Fruit fly (Drosophila melanogaster) Kc167 (cell line): ENCODE results near the gene Ogdh.

Source experiments
- Myc ChIP-seq: fragments of >200 bp; optimal IDR thresholded peaks from 2 replicates; lab custom pipeline; 2017; ENCODE audit warnings: missing external identifiers
- Sin3A ChIP-seq: fragments of >200 bp; optimal IDR thresholded peaks from 2 replicates; lab custom pipeline; 2018; ENCODE audit warnings: missing external identifiers
- h ChIP-seq: fragments of >200 bp; optimal IDR thresholded peaks from 3 replicates; lab custom pipeline; 2018; ENCODE audit warnings: missing external identifiers
- insv ChIP-seq: fragments of >200 bp; optimal IDR thresholded peaks from 3 replicates; lab custom pipeline; 2018; ENCODE audit warnings: missing external identifiers
- psq ChIP-seq: fragments of >200 bp; optimal IDR thresholded peaks from 2 replicates; lab custom pipeline; 2017; ENCODE audit warnings: missing external identifiers
- ttk ChIP-seq: sonication (Bioruptor generic); optimal IDR thresholded peaks from 2 replicates; lab custom pipeline; 2017; ENCODE audit warnings: missing external identifiers

Ogdh gene

DNA sequence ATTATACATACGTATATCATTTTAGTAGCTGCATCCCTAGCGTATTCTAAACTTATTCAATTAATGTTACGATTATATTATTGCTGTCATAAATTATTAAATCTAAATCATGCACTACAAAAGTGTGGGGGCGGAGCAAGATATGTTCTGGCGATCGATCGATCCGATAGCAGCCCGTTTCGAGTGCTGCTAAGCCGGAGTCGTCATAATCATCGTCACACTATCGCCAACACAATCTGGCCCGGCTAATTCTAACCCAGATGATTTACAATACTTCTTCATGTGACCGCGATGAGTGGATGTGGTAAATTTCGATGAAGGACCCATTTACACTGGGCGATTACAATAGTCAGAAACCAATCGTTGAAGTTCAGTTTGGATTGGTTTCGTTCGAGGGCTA is 40.2 kb downstream of the Ogdh start:
- TF ChIP-seq Myc (lab: Kevin White, UChicago) (no peak), Sin3A (lab: Kevin White, UChicago) (no peak), ttk (lab: Kevin White, UChicago) (no peak), h (lab: Kevin White, UChicago) (no peak), insv (no peak)

DNA sequence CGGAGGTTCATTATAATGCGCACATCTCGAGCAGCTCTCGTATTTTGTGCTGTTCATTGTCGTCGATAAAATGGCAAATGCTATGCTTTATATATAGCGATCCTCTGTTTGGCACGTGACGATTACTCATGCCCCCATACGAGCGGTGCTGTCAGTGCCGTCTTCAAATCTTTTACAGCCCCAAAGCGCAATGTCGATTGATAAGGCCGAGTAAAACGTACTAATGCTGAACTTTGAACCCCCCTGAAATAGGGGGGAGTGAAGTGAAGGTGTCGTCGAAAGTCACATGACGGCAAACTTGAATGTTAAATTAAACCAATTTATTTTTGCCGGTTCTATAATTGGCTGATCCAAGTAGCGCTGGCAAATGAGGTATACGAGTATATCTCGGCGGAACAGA is 45.7 kb downstream of the Ogdh start:
- TF ChIP-seq ttk (lab: Kevin White, UChicago) (no peak), Myc (lab: Kevin White, UChicago) (no peak), insv (no peak), psq (lab: Kevin White, UChicago) (no peak)

DNA sequence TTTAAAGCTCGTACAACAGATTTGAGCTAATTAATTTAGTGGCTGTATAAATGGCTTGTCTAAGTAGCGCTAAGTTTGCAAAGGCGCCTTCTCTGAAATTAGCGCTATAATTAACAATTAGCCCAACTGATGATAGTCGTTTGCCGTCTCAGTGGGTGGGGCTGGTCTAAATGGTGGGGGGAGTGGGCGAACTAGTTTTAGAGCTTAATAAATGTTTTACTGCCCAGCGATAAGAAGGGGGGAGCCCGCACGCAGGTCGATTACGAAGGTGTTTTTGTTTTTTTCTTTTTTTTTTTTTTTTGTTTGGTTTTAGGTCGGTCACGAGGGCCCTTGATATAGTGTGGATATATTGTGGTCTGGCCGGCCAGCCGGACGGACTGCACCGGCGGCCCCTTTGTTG is 46.4 kb downstream of the Ogdh start:
- TF ChIP-seq psq (lab: Kevin White, UChicago), result no peak
- TF ChIP-seq insv, result no peak
- TF ChIP-seq ttk (lab: Kevin White, UChicago), result no peak
- no peak for TF ChIP-seq Myc (lab: Kevin White, UChicago)
- no peak for TF ChIP-seq Sin3A (lab: Kevin White, UChicago)
- TF ChIP-seq h (lab: Kevin White, UChicago), result no peak

DNA sequence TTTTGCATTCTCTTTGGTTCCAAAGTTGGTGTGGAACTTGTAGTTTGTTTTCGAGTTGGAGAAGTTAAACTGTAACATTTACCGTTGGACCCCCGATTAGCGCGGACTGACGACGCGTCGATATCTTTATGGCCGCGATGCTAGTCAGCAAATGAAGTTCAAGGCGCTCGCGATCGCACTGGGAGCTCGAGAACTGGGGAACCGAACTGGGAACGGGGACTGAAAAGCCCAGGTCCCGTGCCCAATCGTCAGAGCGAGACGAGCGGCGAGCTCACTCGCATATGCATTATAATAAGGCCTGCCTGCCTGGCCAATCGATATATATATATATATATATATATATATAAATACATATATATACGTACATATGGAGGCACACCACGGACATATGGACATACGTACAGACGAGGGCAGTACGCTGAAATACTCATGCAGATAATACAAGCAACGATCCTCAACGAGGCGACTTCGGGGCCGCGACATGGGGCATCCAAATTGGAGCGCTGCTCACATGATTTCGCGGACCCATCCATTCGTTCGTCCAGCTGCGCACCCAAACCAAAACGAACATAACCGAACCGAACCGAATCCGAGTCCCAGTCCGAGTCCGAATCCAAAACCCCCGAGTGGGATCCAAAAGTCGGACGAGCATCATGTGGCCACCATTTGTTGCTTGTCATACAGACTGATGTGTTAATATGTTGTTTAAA is 47.7 kb downstream of the Ogdh start:
- TF ChIP-seq ttk (lab: Kevin White, UChicago) (no peak), Myc (lab: Kevin White, UChicago) (no peak), h (lab: Kevin White, UChicago) (no peak), Sin3A (lab: Kevin White, UChicago) (no peak), insv (no peak), psq (lab: Kevin White, UChicago) (no peak)

DNA sequence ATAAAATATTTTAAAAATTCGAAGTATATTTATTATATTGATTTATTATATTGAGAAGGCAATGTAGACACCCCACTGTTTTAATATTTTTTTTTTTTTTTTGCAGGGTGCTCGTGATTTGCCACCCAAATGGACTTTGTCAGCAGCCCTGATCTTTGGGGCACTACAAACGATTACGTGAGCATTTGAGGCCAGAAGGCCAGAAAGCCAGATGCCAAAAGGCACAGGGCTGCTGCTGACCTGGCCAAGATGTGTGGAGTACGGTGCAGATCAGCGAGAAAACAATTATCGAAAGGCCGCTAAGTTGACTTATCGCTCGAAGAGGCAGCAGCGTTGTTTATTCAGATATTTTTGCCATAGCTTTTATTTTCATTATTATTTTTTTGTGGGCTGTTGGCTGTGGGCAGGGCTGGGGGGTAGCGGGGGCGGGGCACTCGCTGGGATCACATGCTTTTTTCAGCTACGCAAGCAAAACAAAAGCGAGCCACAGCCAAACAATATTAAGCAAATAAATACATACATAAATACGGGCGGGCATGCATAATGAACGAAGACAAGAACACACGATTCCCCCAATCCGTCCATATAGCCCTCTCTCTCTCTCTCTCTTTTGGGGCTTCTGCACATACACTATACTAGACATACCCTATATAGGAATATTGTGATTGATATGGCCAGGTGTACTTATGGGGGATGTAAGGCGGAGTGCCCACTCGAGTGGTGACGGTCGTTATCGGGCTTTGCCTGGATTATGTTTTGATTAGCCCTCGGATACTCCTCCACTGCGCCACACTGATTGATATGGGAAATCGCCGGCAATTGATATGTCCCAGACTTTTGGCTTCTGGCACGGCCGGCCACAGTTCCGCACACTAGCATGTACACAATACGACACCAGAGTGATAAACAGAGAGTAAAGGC is 48.9 kb downstream of the Ogdh start:
- TF ChIP-seq ttk (lab: Kevin White, UChicago), result no peak
- no peak for TF ChIP-seq Sin3A (lab: Kevin White, UChicago)
- TF ChIP-seq psq (lab: Kevin White, UChicago), result no peak
- TF ChIP-seq Myc (lab: Kevin White, UChicago), result no peak
- TF ChIP-seq h (lab: Kevin White, UChicago), result no peak
- no peak for TF ChIP-seq insv

DNA sequence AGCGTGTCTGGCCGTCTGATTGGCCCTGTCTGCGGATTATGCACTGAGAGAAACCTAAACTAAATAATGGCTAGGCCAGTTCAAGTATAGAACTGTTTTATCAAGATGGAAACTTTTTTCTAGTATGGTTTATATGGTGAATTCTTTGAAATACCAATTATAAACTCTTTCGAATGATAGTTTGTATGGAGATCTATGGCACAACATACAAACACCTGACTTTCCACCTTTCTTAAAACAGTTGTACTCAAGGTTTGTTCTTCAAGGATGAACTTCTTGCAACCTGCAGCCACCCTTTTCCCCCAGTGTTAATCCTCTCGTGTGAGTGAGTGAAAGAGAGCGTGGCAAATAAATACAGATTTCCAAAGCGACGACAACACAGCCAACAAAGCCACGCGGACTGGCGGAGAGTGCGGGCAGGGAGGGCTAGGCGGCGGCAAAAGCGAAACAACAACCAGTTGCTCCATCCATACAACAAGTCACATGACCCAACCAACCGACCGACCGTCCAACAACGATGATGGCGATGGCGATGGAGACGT is 49.7 kb downstream of the Ogdh start:
- TF ChIP-seq Sin3A (lab: Kevin White, UChicago), result no peak
- no peak for TF ChIP-seq Myc (lab: Kevin White, UChicago)
- no peak for TF ChIP-seq insv
- no peak for TF ChIP-seq ttk (lab: Kevin White, UChicago)
- no peak for TF ChIP-seq h (lab: Kevin White, UChicago)
- no peak for TF ChIP-seq psq (lab: Kevin White, UChicago)

DNA sequence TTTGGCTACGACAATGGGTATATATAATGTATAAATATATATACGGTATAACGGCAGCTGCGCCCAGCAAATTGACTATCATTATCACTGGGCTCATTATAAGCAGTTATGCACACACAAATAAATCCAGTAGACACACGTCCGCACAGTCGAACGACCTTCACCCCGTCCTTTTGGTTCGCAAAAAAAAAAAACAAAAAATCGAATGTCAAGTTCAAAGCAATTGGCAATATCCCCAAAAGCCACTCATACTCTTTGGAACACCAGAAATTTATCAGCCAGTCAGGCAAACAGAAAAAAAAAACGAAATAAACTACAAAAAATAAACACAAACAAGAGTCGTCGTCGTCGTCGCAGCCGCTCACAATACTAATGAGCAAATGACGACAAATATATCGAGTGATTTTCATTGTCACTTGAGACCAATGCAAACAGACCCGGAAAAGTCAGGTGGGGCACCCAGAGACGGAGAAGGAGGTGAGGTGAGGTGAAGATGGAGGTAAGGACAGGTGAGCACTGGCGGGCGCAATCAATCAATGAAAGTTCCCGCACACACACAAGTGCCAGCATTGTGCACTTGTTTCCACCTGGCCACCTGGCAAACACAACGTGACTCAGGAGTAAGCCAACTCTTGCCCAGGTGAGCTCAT is 50.3 kb downstream of the Ogdh start:
- TF ChIP-seq psq (lab: Kevin White, UChicago) (no peak), Myc (lab: Kevin White, UChicago) (no peak), ttk (lab: Kevin White, UChicago) (no peak), Sin3A (lab: Kevin White, UChicago) (no peak), h (lab: Kevin White, UChicago) (no peak), insv (no peak)

DNA sequence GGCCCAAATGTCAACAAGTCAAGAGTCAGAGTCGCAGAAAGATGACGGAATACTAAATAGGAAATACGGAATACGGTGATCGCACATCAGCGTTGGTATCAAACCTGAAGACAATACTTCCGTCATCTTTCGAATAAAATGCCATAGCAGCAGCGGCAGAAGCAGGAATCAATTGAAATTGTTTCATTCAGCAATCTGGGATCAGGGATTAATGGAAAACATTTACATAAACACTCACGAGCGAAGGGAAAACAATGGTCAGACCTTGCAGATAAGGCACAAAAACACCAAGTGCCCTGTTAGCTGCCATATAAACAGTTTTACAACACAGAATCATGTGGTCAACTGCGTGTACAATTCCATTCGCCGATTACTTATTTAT is 50.8 kb downstream of the Ogdh start:
- TF ChIP-seq ttk (lab: Kevin White, UChicago), result no peak
- TF ChIP-seq Sin3A (lab: Kevin White, UChicago), result no peak
- no peak for TF ChIP-seq h (lab: Kevin White, UChicago)
- no peak for TF ChIP-seq psq (lab: Kevin White, UChicago)
- no peak for TF ChIP-seq insv
- no peak for TF ChIP-seq Myc (lab: Kevin White, UChicago)

DNA sequence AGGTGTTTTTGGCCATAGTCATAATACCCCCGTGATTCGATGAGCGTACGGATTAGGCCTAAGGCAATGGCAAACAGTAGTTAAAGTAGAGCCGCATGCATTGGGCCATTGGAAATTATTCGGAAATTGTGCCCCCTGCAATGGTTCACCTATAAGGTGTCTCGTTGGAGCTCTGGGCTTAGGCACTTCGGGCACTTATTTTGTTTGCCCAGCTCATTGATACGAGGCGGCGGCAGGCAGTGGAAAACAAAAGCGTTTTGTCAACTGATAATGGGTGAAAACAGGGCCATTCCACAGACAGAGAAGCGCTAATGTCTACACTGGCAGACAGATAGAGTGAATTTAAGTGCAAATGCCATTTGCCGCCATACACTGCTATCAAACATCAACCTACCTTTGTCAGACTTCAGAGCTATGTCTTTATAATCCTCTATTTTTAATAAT is 51.6 kb downstream of the Ogdh start:
- TF ChIP-seq Myc (lab: Kevin White, UChicago) (no peak), psq (lab: Kevin White, UChicago) (no peak), h (lab: Kevin White, UChicago) (no peak), insv (no peak), ttk (lab: Kevin White, UChicago) (no peak), Sin3A (lab: Kevin White, UChicago) (no peak)

DNA sequence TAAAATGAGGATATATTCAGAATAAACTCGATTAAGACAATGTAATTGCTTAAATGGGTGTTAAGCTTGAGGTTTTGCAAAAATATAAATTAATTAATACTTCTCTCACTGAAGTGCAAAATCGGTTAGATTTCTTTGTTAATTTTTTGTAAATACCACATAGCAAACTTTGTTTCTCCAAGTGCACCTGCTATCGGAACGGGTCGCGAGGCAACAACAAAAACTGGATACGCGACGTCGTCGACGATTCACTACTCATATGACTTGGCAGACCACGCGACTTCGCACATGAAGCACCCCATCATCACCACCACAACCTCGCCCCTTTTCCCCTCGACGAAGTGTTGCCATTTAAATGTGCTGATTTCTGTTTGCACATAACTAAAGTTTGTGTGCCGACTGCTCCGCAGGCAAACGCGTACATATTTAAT is 52.4 kb downstream of the Ogdh start:
- TF ChIP-seq psq (lab: Kevin White, UChicago), result no peak
- TF ChIP-seq ttk (lab: Kevin White, UChicago), result no peak
- TF ChIP-seq Myc (lab: Kevin White, UChicago), result no peak
- no peak for TF ChIP-seq h (lab: Kevin White, UChicago)
- no peak for TF ChIP-seq Sin3A (lab: Kevin White, UChicago)
- TF ChIP-seq insv, result no peak

DNA sequence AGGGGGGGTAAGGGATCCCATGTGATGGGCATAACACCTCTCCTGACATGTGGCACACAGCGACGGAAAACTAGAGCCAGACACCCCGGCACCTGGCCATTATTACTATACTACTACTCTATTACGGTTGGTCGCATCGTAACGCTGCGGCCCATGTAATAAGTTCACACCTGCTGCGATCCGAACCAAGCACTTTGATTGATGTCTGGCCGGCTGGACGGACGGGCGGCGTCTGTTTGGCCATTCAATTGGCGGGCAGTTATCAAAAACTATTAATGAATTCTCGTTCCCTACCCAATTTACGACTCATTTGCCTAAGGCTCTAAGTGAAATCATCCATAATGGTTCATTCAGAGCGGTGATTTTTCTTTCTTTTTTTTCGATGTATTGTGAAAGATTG is 52.9 kb downstream of the Ogdh start:
- TF ChIP-seq h (lab: Kevin White, UChicago), result no peak
- TF ChIP-seq ttk (lab: Kevin White, UChicago), result no peak
